Fruit fly (Drosophila melanogaster): Measurements from ENCODE around the gene CG7099.

The CG7099 gene

dm6 chr2L:13362953-13363352 lies 24.4 kb upstream of the CG7099 start:
- no peak for TF ChIP-seq CG4496 (GFP tag; IDR thresholded peaks at IDR 0.05)
- no peak for TF ChIP-seq gl (tag; optimal IDR thresholded peaks at IDR 0.05)
- no peak for TF ChIP-seq D1 (tag; optimal IDR thresholded peaks at IDR 0.05)
- no peak for TF ChIP-seq Pif1A (GFP tag; optimal IDR thresholded peaks at IDR 0.05)

dm6 chr2L:13366109-13366747 lies 21.1 kb upstream of the CG7099 start, which contains the start of the genes Nnp-1 and Grx3:
TSS of gene Nnp-1 (minus strand) at chr2L:13366189.
TSS of gene Grx3 (plus strand) at chr2L:13366447.
- TF ChIP-seq Ets98B (GFP tag; IDR thresholded peaks at IDR 0.05) = no peak
- no peak for TF ChIP-seq CG4496 (GFP tag; IDR thresholded peaks at IDR 0.05)
- TF ChIP-seq Pif1A (GFP tag; optimal IDR thresholded peaks at IDR 0.05) = no peak
- TF ChIP-seq Snoo (tag; optimal IDR thresholded peaks at IDR 0.05) = peak; percentile 3
- peak; percentile 44 for TF ChIP-seq CG8159 (tag; optimal IDR thresholded peaks at IDR 0.05)
- no peak for TF ChIP-seq CG14655 (GFP tag; optimal IDR thresholded peaks at IDR 0.05)
- no peak for TF ChIP-seq gl (tag; optimal IDR thresholded peaks at IDR 0.05)
- TF ChIP-seq D1 (tag; optimal IDR thresholded peaks at IDR 0.05) = peak; percentile 30
- 0 out of 2 replicates have a peak, but pooled peaks have one; percentile 35 for TF ChIP-seq CG32121 (GFP tag; IDR thresholded peaks at IDR 0.05)
- TF ChIP-seq rn (GFP tag; IDR thresholded peaks at IDR 0.05) = 0 out of 2 replicates have a peak, but pooled peaks have one; percentile 13
- no peak for TF ChIP-seq Pif1B (GFP tag; optimal IDR thresholded peaks at IDR 0.05)
- TF ChIP-seq CG13204 (GFP tag; optimal IDR thresholded peaks at IDR 0.05) = no peak
- peak; percentile 39 for TF ChIP-seq CG9948 (tag; optimal IDR thresholded peaks at IDR 0.05)

- no peak for TF ChIP-seq CG14655 (GFP tag; optimal IDR thresholded peaks at IDR 0.05)
- TF ChIP-seq CG32121 (GFP tag; IDR thresholded peaks at IDR 0.05) = no peak
- TF ChIP-seq CG13204 (GFP tag; optimal IDR thresholded peaks at IDR 0.05) = no peak
- no peak for TF ChIP-seq gl (tag; optimal IDR thresholded peaks at IDR 0.05)
These were observed 20.0 kb upstream of the CG7099 start, which contains the start of gene Tap42 for dm6 chr2L:13367378-13367777. TSS of gene Tap42 (plus strand) at chr2L:13367617.

dm6 chr2L:13368940-13369339 lies 18.4 kb upstream of the CG7099 start, which contains the start of gene CG31855:
TSS of gene CG31855 (plus strand) at chr2L:13369204.
- peak; percentile 25 for TF ChIP-seq gl (tag; optimal IDR thresholded peaks at IDR 0.05)
- peak; percentile 63 for TF ChIP-seq CG12605 (GFP tag; IDR thresholded peaks at IDR 0.05)
- peak; percentile 76 for TF ChIP-seq CG15710 (tag; optimal IDR thresholded peaks at IDR 0.05)
- TF ChIP-seq CG9948 (tag; optimal IDR thresholded peaks at IDR 0.05) = peak; percentile 39
- TF ChIP-seq CG34367 (tag; optimal IDR thresholded peaks at IDR 0.05) = peak; percentile 59
- peak; percentile 74 for TF ChIP-seq Snoo (tag; optimal IDR thresholded peaks at IDR 0.05)
- TF ChIP-seq CG14655 (GFP tag; optimal IDR thresholded peaks at IDR 0.05) = no peak
- TF ChIP-seq CG13204 (GFP tag; optimal IDR thresholded peaks at IDR 0.05) = no peak
- TF ChIP-seq CG8301 (tag; optimal IDR thresholded peaks at IDR 0.05) = peak; percentile 65
- TF ChIP-seq Pif1B (GFP tag; optimal IDR thresholded peaks at IDR 0.05) = peak; percentile 71
- no peak for TF ChIP-seq EcR (GFP tag; optimal IDR thresholded peaks at IDR 0.05)
- peak; percentile 58; the same call in 2 of the 3 replicates for TF ChIP-seq CG4496 (GFP tag; IDR thresholded peaks at IDR 0.05)
- TF ChIP-seq CG32121 (GFP tag; IDR thresholded peaks at IDR 0.05) = peak; percentile 59
- peak; percentile 41; the same call in 1 of the 2 replicates for TF ChIP-seq rn (GFP tag; IDR thresholded peaks at IDR 0.05)
- TF ChIP-seq Ets98B (GFP tag; IDR thresholded peaks at IDR 0.05) = peak; percentile 83
- TF ChIP-seq CG8159 (tag; optimal IDR thresholded peaks at IDR 0.05) = peak; percentile 66
- peak; percentile 84 for TF ChIP-seq Pif1A (GFP tag; optimal IDR thresholded peaks at IDR 0.05)
- TF ChIP-seq CG10348 (GFP tag; IDR thresholded peaks at IDR 0.05) = no peak
- peak; percentile 58 for TF ChIP-seq D1 (tag; optimal IDR thresholded peaks at IDR 0.05)
- TF ChIP-seq CG17806 (tag; optimal IDR thresholded peaks at IDR 0.05) = peak; percentile 65
- TF ChIP-seq fd96Ca (GFP tag; IDR thresholded peaks at IDR 0.05) = no peak; the same call in 2 of the 3 replicates

- peak; percentile 17 for TF ChIP-seq CG15710 (tag; optimal IDR thresholded peaks at IDR 0.05)
- no peak for TF ChIP-seq CG34367 (tag; optimal IDR thresholded peaks at IDR 0.05)
- peak; percentile 38 for TF ChIP-seq Snoo (tag; optimal IDR thresholded peaks at IDR 0.05)
These were observed 16.6 kb upstream of the CG7099 start, which contains the start of gene ND-B22 for dm6 chr2L:13370762-13371161. TSS of gene ND-B22 (minus strand) at chr2L:13371110.

dm6 chr2L:13373435-13374242 lies 13.7 kb upstream of the CG7099 start, which contains the start of the genes Bdp1 and CG6565:
TSS of gene Bdp1 (minus strand) at chr2L:13373890.
TSS of gene CG6565 (plus strand) at chr2L:13374019.
- peak; percentile 80 for TF ChIP-seq gl (tag; optimal IDR thresholded peaks at IDR 0.05)
- peak; percentile 92 for TF ChIP-seq CG4496 (GFP tag; IDR thresholded peaks at IDR 0.05)
- TF ChIP-seq CG9948 (tag; optimal IDR thresholded peaks at IDR 0.05) = peak; percentile 97
- TF ChIP-seq CG15710 (tag; optimal IDR thresholded peaks at IDR 0.05) = peak; percentile 96
- peak; percentile 97 for TF ChIP-seq CG14655 (GFP tag; optimal IDR thresholded peaks at IDR 0.05)
- TF ChIP-seq rn (GFP tag; IDR thresholded peaks at IDR 0.05) = peak; percentile 90
- peak; percentile 90 for TF ChIP-seq Ets98B (GFP tag; IDR thresholded peaks at IDR 0.05)
- peak; percentile 90 for TF ChIP-seq CG10348 (GFP tag; IDR thresholded peaks at IDR 0.05)
- TF ChIP-seq EcR (GFP tag; optimal IDR thresholded peaks at IDR 0.05) = no peak
- no peak for TF ChIP-seq D1 (tag; optimal IDR thresholded peaks at IDR 0.05)
- TF ChIP-seq fd96Ca (GFP tag; IDR thresholded peaks at IDR 0.05) = peak; percentile 93
- no peak for TF ChIP-seq Pif1A (GFP tag; optimal IDR thresholded peaks at IDR 0.05)
- peak; percentile 94 for TF ChIP-seq CG32121 (GFP tag; IDR thresholded peaks at IDR 0.05)
- TF ChIP-seq Pif1B (GFP tag; optimal IDR thresholded peaks at IDR 0.05) = peak; percentile 94
- TF ChIP-seq CG13204 (GFP tag; optimal IDR thresholded peaks at IDR 0.05) = no peak
- peak; percentile 93 for TF ChIP-seq CG8301 (tag; optimal IDR thresholded peaks at IDR 0.05)
- TF ChIP-seq CG8159 (tag; optimal IDR thresholded peaks at IDR 0.05) = peak; percentile 96
- peak; percentile 59 for TF ChIP-seq CG12605 (GFP tag; IDR thresholded peaks at IDR 0.05)
- TF ChIP-seq Snoo (tag; optimal IDR thresholded peaks at IDR 0.05) = peak; percentile 96
- peak; percentile 92 for TF ChIP-seq CG34367 (tag; optimal IDR thresholded peaks at IDR 0.05)
- peak; percentile 93 for TF ChIP-seq CG17806 (tag; optimal IDR thresholded peaks at IDR 0.05)

Measured in whole organism, pupa.